Worm (Caenorhabditis elegans) whole organism, L1 larva: ENCODE data around the gene nkb-2.

Experiments
- fkh-10 ChIP-seq: sonication (generic microtip); optimal IDR thresholded peaks from 2 replicates; lab custom pipeline; 2017; ENCODE audit warnings: missing biosample characterization, missing genetic modification reagents, missing genetic modification characterization
- lin-35 ChIP-seq, 2 experiments: fragments of 150-350 bp; optimal IDR thresholded peaks; 2 replicates each; lab custom pipeline; 2014; ENCODE audit warnings: missing biosample characterization in 2 of 2, missing genetic modification characterization in 2 of 2, missing genetic modification reagents in 2 of 2
- mdl-1 ChIP-seq, 2 experiments: fragments of 150-350 bp; optimal IDR thresholded peaks; 2 replicates each; lab custom pipeline; 2014 to 2017; ENCODE audit warnings: missing biosample characterization in 2 of 2, missing genetic modification characterization in 2 of 2, inconsistent platforms in 1 of 2
- skn-1 ChIP-seq: fragments of 150-350 bp; optimal IDR thresholded peaks from 2 replicates; lab custom pipeline; 2014; ENCODE audit warnings: missing biosample characterization, missing genetic modification characterization
- unc-130 ChIP-seq: fragments of 150-350 bp; optimal IDR thresholded peaks from 2 replicates; lab custom pipeline; 2017; ENCODE audit warnings: missing biosample characterization, missing genetic modification characterization, inconsistent platforms
- unc-30 ChIP-seq: sonication (generic microtip); optimal IDR thresholded peaks from 2 replicates; lab custom pipeline; 2017; ENCODE audit warnings: missing biosample characterization, missing genetic modification characterization

- TF ChIP-seq unc-130 (tag; lab: Kevin White, UChicago) (no peak), unc-30 (no peak), mdl-1 (tag; optimal IDR thresholded peaks at IDR 0.05; lab: Kevin White, UChicago) (no peak), fkh-10 (GFP tag; lab: Kevin White, UChicago) (no peak), lin-35 (GFP tag; optimal IDR thresholded peaks at IDR 0.05; lab: Kevin White, UChicago) (no peak), skn-1 (tag; lab: Kevin White, UChicago) (no peak)
Measured at ce11 chrIV:10608275-10608674, 17.6 kb downstream of the nkb-2 start, which contains the start of gene R09H10.6.
